Comparison of ENCODE assay signal across 5 fruit fly cellular contexts in genomic region chr3R:6382733-6383465, dm6.
TF ChIP-seq lines count a peak whose summit lies in the region.

Gene gzl (plus strand): TSS chr3R:6382914.

- no peak for TF ChIP-seq CTCF in whole organism, embryonic (GFP tag; optimal IDR thresholded peaks at IDR 0.05; lab: Kevin White, UChicago)

TF ChIP-seq in whole organism, 6 proteins besides CTCF, POLR2A, EP300 and RAD21:
- TF ChIP-seq CG8478 (optimal IDR thresholded peaks at IDR 0.05; lab: Kevin White, UChicago) (peak; percentile 50), usp (GFP tag; optimal IDR thresholded peaks at IDR 0.05; lab: Kevin White, UChicago) (no peak), EcR (GFP tag; optimal IDR thresholded peaks at IDR 0.05; lab: Kevin White, UChicago) (no peak)

TF ChIP-seq in whole organism, adult, 20 proteins besides CTCF, POLR2A, EP300 and RAD21:
- TF ChIP-seq CG1620 (GFP tag; optimal IDR thresholded peaks at IDR 0.05; lab: Kevin White, UChicago) (peak; percentile 31), Crg-1 (GFP tag; optimal IDR thresholded peaks at IDR 0.05; lab: Kevin White, UChicago) (no peak), pad (GFP tag; optimal IDR thresholded peaks at IDR 0.05; lab: Kevin White, UChicago) (no peak), kay (GFP tag; lab: Kevin White, UChicago; ENCODE audit: borderline replicate concordance) (no peak), CG14711 (tag; optimal IDR thresholded peaks at IDR 0.05; lab: Kevin White, UChicago) (no peak), Mnt (GFP tag; optimal IDR thresholded peaks at IDR 0.05; lab: Kevin White, UChicago) (peak; percentile 17), CG5204 (GFP tag; optimal IDR thresholded peaks at IDR 0.05; lab: Kevin White, UChicago) (no peak), cnc (optimal IDR thresholded peaks at IDR 0.05; lab: Kevin White, UChicago) (no peak), CG12768 (GFP tag; optimal IDR thresholded peaks at IDR 0.05; lab: Kevin White, UChicago) (peak; percentile 9), cic (GFP tag; optimal IDR thresholded peaks at IDR 0.05; lab: Kevin White, UChicago) (peak; percentile 46), ovo (GFP tag; optimal IDR thresholded peaks at IDR 0.05; lab: Kevin White, UChicago) (no peak), toe (GFP tag; optimal IDR thresholded peaks at IDR 0.05; lab: Kevin White, UChicago) (no peak), CG11617 (GFP tag; optimal IDR thresholded peaks at IDR 0.05; lab: Kevin White, UChicago) (peak; percentile 35), tj (GFP tag; optimal IDR thresholded peaks at IDR 0.05; lab: Kevin White, UChicago) (no peak), Hr96 (GFP tag; optimal IDR thresholded peaks at IDR 0.05; lab: Kevin White, UChicago) (no peak)
TF ChIP-seq in whole organism, adult: peak in this region for 5.

TF ChIP-seq in whole organism, embryonic, 481 proteins besides CTCF, POLR2A, EP300 and RAD21 (continues in another document):
- no peak for TF ChIP-seq emc (GFP tag; optimal IDR thresholded peaks at IDR 0.05; lab: Kevin White, UChicago)
- TF ChIP-seq slbo (GFP tag; IDR thresholded peaks at IDR 0.05; lab: Robert Waterston, UW) = peak; percentile 13; the same call in 1 of the 2 replicates
- TF ChIP-seq sqz (GFP tag; optimal IDR thresholded peaks at IDR 0.05; lab: Kevin White, UChicago) = no peak
- no peak for TF ChIP-seq Hmr (GFP tag; optimal IDR thresholded peaks at IDR 0.05; lab: Kevin White, UChicago)
- TF ChIP-seq CG10543 (GFP tag; optimal IDR thresholded peaks at IDR 0.05; lab: Kevin White, UChicago) = peak; percentile 21
- TF ChIP-seq fd96Cb (tag; optimal IDR thresholded peaks at IDR 0.05; lab: Kevin White, UChicago) = no peak
- no peak for TF ChIP-seq Camta (GFP tag; optimal IDR thresholded peaks at IDR 0.05; lab: Kevin White, UChicago)
- TF ChIP-seq CG30431 (GFP tag; optimal IDR thresholded peaks at IDR 0.05; lab: Kevin White, UChicago) = no peak
- no peak for TF ChIP-seq CrebB (tag; optimal IDR thresholded peaks at IDR 0.05; lab: Kevin White, UChicago)
- no peak for TF ChIP-seq CG5180 (GFP tag; optimal IDR thresholded peaks at IDR 0.05; lab: Kevin White, UChicago)
- peak; percentile 23 for TF ChIP-seq lilli (GFP tag; optimal IDR thresholded peaks at IDR 0.05; lab: Kevin White, UChicago)
- peak; percentile 55 for TF ChIP-seq CG12155 (GFP tag; optimal IDR thresholded peaks at IDR 0.05; lab: Kevin White, UChicago)
- TF ChIP-seq CG16815 (GFP tag; optimal IDR thresholded peaks at IDR 0.05; lab: Kevin White, UChicago) = no peak
- TF ChIP-seq CG2678 (tag; optimal IDR thresholded peaks at IDR 0.05; lab: Kevin White, UChicago) = no peak
- no peak for TF ChIP-seq CG15696 (tag; optimal IDR thresholded peaks at IDR 0.05; lab: Kevin White, UChicago)
- no peak for TF ChIP-seq mam (GFP tag; optimal IDR thresholded peaks at IDR 0.05; lab: Kevin White, UChicago)
- TF ChIP-seq chinmo (GFP tag; IDR thresholded peaks at IDR 0.05; lab: Robert Waterston, UW; ENCODE audit: partially characterized antibody) = peak; percentile 97
- no peak for TF ChIP-seq otp (GFP tag; IDR thresholded peaks at IDR 0.05; lab: Robert Waterston, UW)
- TF ChIP-seq CG6813 (GFP tag; optimal IDR thresholded peaks at IDR 0.05; lab: Kevin White, UChicago) = no peak
- no peak for TF ChIP-seq GATAe (GFP tag; conservative IDR thresholded peaks at IDR 0.05; lab: Robert Waterston, UW)
- no peak for TF ChIP-seq jing (GFP tag; optimal IDR thresholded peaks at IDR 0.05; lab: Kevin White, UChicago)
- no peak for TF ChIP-seq en (GFP tag; optimal IDR thresholded peaks at IDR 0.05; lab: Kevin White, UChicago)
- TF ChIP-seq run (tag; optimal IDR thresholded peaks at IDR 0.05; lab: Kevin White, UChicago) = no peak
- TF ChIP-seq H2.0 (GFP tag; IDR thresholded peaks at IDR 0.05; lab: Robert Waterston, UW) = no peak
- no peak for TF ChIP-seq CG10462 (GFP tag; optimal IDR thresholded peaks at IDR 0.05; lab: Kevin White, UChicago)
- no peak for TF ChIP-seq btn (GFP tag; optimal IDR thresholded peaks at IDR 0.05; lab: Kevin White, UChicago)

TF ChIP-seq in whole organism, prepupa, 60 proteins besides CTCF, POLR2A, EP300 and RAD21:
- TF ChIP-seq CG6163 (GFP tag; IDR thresholded peaks at IDR 0.05; lab: Robert Waterston, UW) (no peak), ss (GFP tag; optimal IDR thresholded peaks at IDR 0.05; lab: Kevin White, UChicago) (peak in 1 of 2 experiments; percentile 46), spab (GFP tag; optimal IDR thresholded peaks at IDR 0.05; lab: Kevin White, UChicago) (no peak), dsx (GFP tag; optimal IDR thresholded peaks at IDR 0.05; lab: Kevin White, UChicago; ENCODE audit: poor library complexity, severe bottlenecking) (no peak), Hr4 (GFP tag; optimal IDR thresholded peaks at IDR 0.05; lab: Kevin White, UChicago) (no peak), Sox14 (GFP tag; optimal IDR thresholded peaks at IDR 0.05; lab: Kevin White, UChicago) (peak; percentile 13), CG11294 (GFP tag; IDR thresholded peaks at IDR 0.05; lab: Robert Waterston, UW) (no peak), esn (GFP tag; optimal IDR thresholded peaks at IDR 0.05; lab: Kevin White, UChicago) (peak; percentile 1), CG10669 (GFP tag; optimal IDR thresholded peaks at IDR 0.05; lab: Kevin White, UChicago) (no peak), cyc (GFP tag; optimal IDR thresholded peaks at IDR 0.05; lab: Kevin White, UChicago) (no peak), CG8119 (GFP tag; IDR thresholded peaks at IDR 0.05; lab: Robert Waterston, UW) (no peak), Eip93F (GFP tag; optimal IDR thresholded peaks at IDR 0.05; lab: Kevin White, UChicago) (no peak), svp (GFP tag; lab: Kevin White, UChicago) (no peak), Hr39 (GFP tag; optimal IDR thresholded peaks at IDR 0.05; lab: Kevin White, UChicago) (no peak)
TF ChIP-seq in whole organism, prepupa: peak in this region for 3.

TF ChIP-seq in whole organism, wandering third instar larva, 38 proteins besides CTCF, POLR2A, EP300 and RAD21:
- peak; percentile 51 for TF ChIP-seq N (GFP tag; optimal IDR thresholded peaks at IDR 0.05; lab: Kevin White, UChicago)
- peak; percentile 28 for TF ChIP-seq h (GFP tag; optimal IDR thresholded peaks at IDR 0.05; lab: Kevin White, UChicago)
- TF ChIP-seq sage (GFP tag; optimal IDR thresholded peaks at IDR 0.05; lab: Kevin White, UChicago) = peak; percentile 17
- no peak for TF ChIP-seq OdsH (GFP tag; optimal IDR thresholded peaks at IDR 0.05; lab: Kevin White, UChicago)
- peak; percentile 11 for TF ChIP-seq rgr (GFP tag; optimal IDR thresholded peaks at IDR 0.05; lab: Kevin White, UChicago)
- TF ChIP-seq Dfd (GFP tag; optimal IDR thresholded peaks at IDR 0.05; lab: Kevin White, UChicago) = no peak
- TF ChIP-seq Jra (GFP tag; optimal IDR thresholded peaks at IDR 0.05; lab: Kevin White, UChicago) = peak; percentile 51
- TF ChIP-seq Hr83 (GFP tag; optimal IDR thresholded peaks at IDR 0.05; lab: Kevin White, UChicago; ENCODE audit: poor library complexity, severe bottlenecking) = peak; percentile 14
